Worm (Caenorhabditis elegans) whole organism, young adult: ENCODE results near the gene R144.13.

ENCODE experiments used
- B0035.1 ChIP-seq: sonication (generic microtip); optimal IDR thresholded peaks from 2 replicates; lab custom pipeline; 2016; ENCODE audit warnings: missing genetic modification characterization, mild to moderate bottlenecking, missing compliant biosample characterization, missing genotype, missing genetic modification reagents
- B0261.1 ChIP-seq: sonication (generic microtip); optimal IDR thresholded peaks from 2 replicates; lab custom pipeline; 2016; ENCODE audit warnings: mild to moderate bottlenecking, missing genetic modification characterization, moderate library complexity, missing compliant biosample characterization
- D2030.7 ChIP-seq: fragments of 200-800 bp; sonication (Bioruptor generic); IDR thresholded peaks from 2 replicates; pipeline ENCODE4 v1.3.6; 2022; ENCODE audit warnings: missing genetic modification reagents, missing genetic modification characterization, missing compliant biosample characterization
- F23B12.7 ChIP-seq: sonication (generic microtip); optimal IDR thresholded peaks from 2 replicates; lab custom pipeline; 2017; ENCODE audit warnings: missing genetic modification characterization, mild to moderate bottlenecking, missing compliant biosample characterization, antibody characterized with exemption, moderate library complexity; ENCODE audit not compliant: insufficient read depth
- F33H1.4 ChIP-seq: fragments of 200-800 bp; sonication (Bioruptor generic); IDR thresholded peaks from 2 replicates; pipeline ENCODE4 v1.3.6; 2022; ENCODE audit warnings: missing genetic modification reagents, missing genetic modification characterization, missing compliant biosample characterization
- F37B4.10 ChIP-seq: fragments of 200-800 bp; sonication (Bioruptor generic); IDR thresholded peaks from 2 replicates; pipeline ENCODE4 v1.3.6; 2022; ENCODE audit warnings: missing genetic modification characterization, missing compliant biosample characterization
- F49E8.2 ChIP-seq: sonication (generic microtip); optimal IDR thresholded peaks from 3 replicates; lab custom pipeline; 2017; ENCODE audit warnings: missing genetic modification characterization, mild to moderate bottlenecking, missing compliant biosample characterization, antibody characterized with exemption, moderate library complexity; ENCODE audit not compliant: insufficient read depth
- F57C9.4 ChIP-seq: sonication (generic microtip); optimal IDR thresholded peaks from 2 replicates; lab custom pipeline; 2017; ENCODE audit warnings: mild to moderate bottlenecking, missing genetic modification characterization, missing compliant biosample characterization
- Y79H2A.3 ChIP-seq: fragments of 200-800 bp; sonication (Bioruptor generic); conservative IDR thresholded peaks from 2 replicates; pipeline ENCODE4 v1.3.6; 2022; ENCODE audit warnings: missing genetic modification reagents, missing genetic modification characterization, missing compliant biosample characterization
- ZK185.1 ChIP-seq: sonication (generic microtip); optimal IDR thresholded peaks from 2 replicates; lab custom pipeline; 2016; ENCODE audit warnings: mild to moderate bottlenecking, missing genetic modification characterization, missing compliant biosample characterization; ENCODE audit not compliant: poor library complexity, severe bottlenecking
- akir-1 ChIP-seq: fragments of 200-800 bp; sonication (Bioruptor generic); optimal IDR thresholded peaks from 2 replicates; lab custom pipeline; 2018; ENCODE audit warnings: mild to moderate bottlenecking, missing genetic modification characterization, moderate library complexity, missing compliant biosample characterization
- ama-1 ChIP-seq, 3 experiments: fragments of 150-350 bp in 1 of 3; sonication (generic microtip) in 2 of 3; optimal IDR thresholded peaks; 2 replicates each; lab custom pipeline; 2014 to 2018; ENCODE audit warnings: missing biosample characterization in 2 of 3, missing genetic modification characterization in 2 of 3, missing genetic modification reagents in 2 of 3
- aptf-3 ChIP-seq: fragments of 200-800 bp; sonication (Bioruptor generic); IDR thresholded peaks from 2 replicates; pipeline ENCODE4 v1.3.6; 2022; ENCODE audit warnings: missing genetic modification characterization, missing compliant biosample characterization
- atf-7 ChIP-seq: sonication (generic microtip); optimal IDR thresholded peaks from 2 replicates; lab custom pipeline; 2017; ENCODE audit warnings: mild to moderate bottlenecking, missing genetic modification characterization, missing compliant biosample characterization
- athp-1 ChIP-seq: sonication (generic microtip); optimal IDR thresholded peaks from 2 replicates; lab custom pipeline; 2017; ENCODE audit warnings: mild to moderate bottlenecking, missing genetic modification characterization, missing compliant biosample characterization
- attf-6 ChIP-seq: fragments of 200-800 bp; sonication (Bioruptor generic); IDR thresholded peaks from 2 replicates; pipeline ENCODE4 v1.3.6; 2022; ENCODE audit warnings: missing genetic modification reagents, missing genetic modification characterization, missing compliant biosample characterization
- bed-1 ChIP-seq: fragments of 200-800 bp; sonication (Bioruptor generic); IDR thresholded peaks from 2 replicates; pipeline ENCODE4 v1.3.6; 2022; ENCODE audit warnings: missing genetic modification reagents, missing genetic modification characterization, missing compliant biosample characterization
- ccch-3 ChIP-seq: fragments of 200-800 bp; sonication (Bioruptor generic); optimal IDR thresholded peaks from 2 replicates; lab custom pipeline; 2018; ENCODE audit warnings: mild to moderate bottlenecking, missing genetic modification characterization, missing compliant biosample characterization
- cebp-1 ChIP-seq, 2 experiments: fragments of 200-800 bp in 1 of 2; sonication (Bioruptor generic) in 1 of 2; sonication (generic microtip) in 1 of 2; IDR thresholded peaks in 1 of 2; optimal IDR thresholded peaks in 1 of 2; 2 replicates each; pipeline versions ENCODE4 v1.3.6 to Lab custom; 2017 to 2022; ENCODE audit warnings: missing compliant biosample characterization in 2 of 2, missing genetic modification characterization in 2 of 2, mild to moderate bottlenecking in 1 of 2, missing genetic modification reagents in 1 of 2, moderate library complexity in 1 of 2
- ceh-79 ChIP-seq: sonication (generic microtip); optimal IDR thresholded peaks from 2 replicates; lab custom pipeline; 2017; ENCODE audit warnings: mild to moderate bottlenecking, missing genetic modification characterization, missing compliant biosample characterization
- dpff-1 ChIP-seq: sonication (generic microtip); optimal IDR thresholded peaks from 2 replicates; lab custom pipeline; 2017; ENCODE audit warnings: mild to moderate bottlenecking, missing genetic modification characterization, missing compliant biosample characterization
- egl-44 ChIP-seq: fragments of 200-800 bp; sonication (Bioruptor generic); IDR thresholded peaks from 2 replicates; pipeline ENCODE4 v1.3.6; 2022; ENCODE audit warnings: missing genetic modification reagents, missing genetic modification characterization, missing compliant biosample characterization
- egrh-3 ChIP-seq: fragments of 200-800 bp; sonication (Bioruptor generic); IDR thresholded peaks from 2 replicates; pipeline ENCODE4 v1.3.6; 2022; ENCODE audit warnings: missing genetic modification reagents, missing genetic modification characterization, missing compliant biosample characterization
- him-1 ChIP-seq: sonication (generic microtip); optimal IDR thresholded peaks from 2 replicates; lab custom pipeline; 2016; ENCODE audit warnings: missing genotype, missing genetic modification reagents, missing genetic modification characterization, missing compliant biosample characterization
- hlh-12 ChIP-seq: sonication (generic microtip); optimal IDR thresholded peaks from 2 replicates; lab custom pipeline; 2016; ENCODE audit warnings: missing genetic modification characterization, missing compliant biosample characterization
- hmg-1.2 ChIP-seq: fragments of 200-800 bp; sonication (Bioruptor generic); IDR thresholded peaks from 2 replicates; pipeline ENCODE4 v1.3.6; 2022; ENCODE audit warnings: missing genetic modification reagents, missing genetic modification characterization, missing compliant biosample characterization
- hsf-1 ChIP-seq: fragments of 200-800 bp; sonication (Bioruptor generic); IDR thresholded peaks from 2 replicates; pipeline ENCODE4 v1.3.6; 2022; ENCODE audit warnings: missing genetic modification reagents, missing genetic modification characterization, missing compliant biosample characterization
- let-607 ChIP-seq, 2 experiments: fragments of 200-800 bp in 1 of 2; sonication (Bioruptor generic) in 1 of 2; sonication (generic microtip) in 1 of 2; optimal IDR thresholded peaks; 2 replicates each; lab custom pipeline; 2016 to 2018; ENCODE audit warnings: mild to moderate bottlenecking in 2 of 2, missing compliant biosample characterization in 2 of 2, missing genetic modification characterization in 2 of 2, moderate library complexity in 2 of 2, missing genotype in 1 of 2
- lin-35 ChIP-seq, 3 experiments: fragments of 150-350 bp in 2 of 3; sonication (generic microtip) in 1 of 3; optimal IDR thresholded peaks; 2 replicates each; lab custom pipeline; 2014 to 2018; ENCODE audit warnings: missing biosample characterization in 3 of 3, missing genetic modification characterization in 3 of 3, missing genetic modification reagents in 3 of 3
- lin-54 ChIP-seq: fragments of 200-800 bp; sonication (Bioruptor generic); optimal IDR thresholded peaks from 2 replicates; lab custom pipeline; 2018; ENCODE audit warnings: mild to moderate bottlenecking, missing genetic modification characterization, missing compliant biosample characterization
- lsl-1 ChIP-seq: fragments of 200-800 bp; sonication (Bioruptor generic); optimal IDR thresholded peaks from 2 replicates; lab custom pipeline; 2018; ENCODE audit warnings: mild to moderate bottlenecking, missing genetic modification characterization, moderate library complexity, missing compliant biosample characterization
- madf-3 ChIP-seq: fragments of 200-800 bp; sonication (Bioruptor generic); IDR thresholded peaks from 2 replicates; pipeline ENCODE4 v1.3.6; 2022; ENCODE audit warnings: missing genetic modification reagents, missing genetic modification characterization, missing compliant biosample characterization
- mel-28 ChIP-seq: sonication (generic microtip); optimal IDR thresholded peaks from 2 replicates; lab custom pipeline; 2016; ENCODE audit warnings: borderline replicate concordance, mild to moderate bottlenecking, missing genetic modification characterization, missing compliant biosample characterization
- nhr-179 ChIP-seq: sonication (generic microtip); optimal IDR thresholded peaks from 2 replicates; lab custom pipeline; 2016; ENCODE audit warnings: mild to moderate bottlenecking, missing genetic modification characterization, missing compliant biosample characterization
- rcor-1 ChIP-seq: fragments of 200-800 bp; sonication (Bioruptor generic); IDR thresholded peaks from 2 replicates; pipeline ENCODE4 v1.3.6; 2022; ENCODE audit warnings: missing genetic modification reagents, missing genetic modification characterization, missing compliant biosample characterization
- rec-8 ChIP-seq, 2 experiments: sonication (generic microtip); optimal IDR thresholded peaks; 2 replicates each; lab custom pipeline; 2016; ENCODE audit warnings: mild to moderate bottlenecking in 2 of 2, missing genetic modification characterization in 2 of 2, missing genetic modification reagents in 2 of 2, missing genotype in 2 of 2, missing biosample characterization in 1 of 2, missing compliant biosample characterization in 1 of 2, moderate library complexity in 1 of 2
- rpc-1 ChIP-seq, 2 experiments: fragments of 150-350 bp in 1 of 2; sonication (generic microtip) in 1 of 2; optimal IDR thresholded peaks; 2 replicates each; lab custom pipeline; 2014 to 2018; ENCODE audit warnings: missing biosample characterization in 1 of 2, missing genetic modification characterization in 1 of 2, missing genetic modification reagents in 1 of 2, missing genotype in 1 of 2
- sea-2 ChIP-seq: fragments of 200-800 bp; sonication (Bioruptor generic); IDR thresholded peaks from 2 replicates; pipeline ENCODE4 v1.3.6; 2022; ENCODE audit warnings: missing genetic modification characterization, missing compliant biosample characterization
- snpc-1.3 ChIP-seq: sonication (generic microtip); optimal IDR thresholded peaks from 2 replicates; lab custom pipeline; 2017; ENCODE audit warnings: missing genetic modification characterization, mild to moderate bottlenecking, missing compliant biosample characterization, antibody characterized with exemption, moderate library complexity, missing genotype, missing genetic modification reagents; ENCODE audit not compliant: insufficient read depth
- sptf-2 ChIP-seq: fragments of 200-800 bp; sonication (Bioruptor generic); optimal IDR thresholded peaks from 2 replicates; lab custom pipeline; 2018; ENCODE audit warnings: mild to moderate bottlenecking, missing genetic modification characterization, missing compliant biosample characterization
- tbx-9 ChIP-seq: sonication (generic microtip); optimal IDR thresholded peaks from 2 replicates; lab custom pipeline; 2016; ENCODE audit warnings: borderline replicate concordance, missing genetic modification characterization, inconsistent platforms, missing compliant biosample characterization
- unc-130 ChIP-seq: sonication (generic microtip); optimal IDR thresholded peaks from 2 replicates; lab custom pipeline; 2016; ENCODE audit warnings: missing genetic modification reagents, missing genetic modification characterization, missing compliant biosample characterization
- xnd-1 ChIP-seq: sonication (generic microtip); optimal IDR thresholded peaks from 2 replicates; lab custom pipeline; 2016; ENCODE audit warnings: missing genotype, missing genetic modification reagents, missing genetic modification characterization, missing compliant biosample characterization
- zfh-2 ChIP-seq: fragments of 200-800 bp; sonication (Bioruptor generic); conservative IDR thresholded peaks from 2 replicates; pipeline ENCODE4 v1.3.6; 2022; ENCODE audit warnings: missing genetic modification reagents, missing genetic modification characterization, missing compliant biosample characterization
- ztf-18 ChIP-seq: sonication (generic microtip); optimal IDR thresholded peaks from 2 replicates; lab custom pipeline; 2016; ENCODE audit warnings: missing genotype, mild to moderate bottlenecking, missing genetic modification characterization, missing compliant biosample characterization
- ztf-25 ChIP-seq: fragments of 200-800 bp; sonication (Bioruptor generic); IDR thresholded peaks from 2 replicates; pipeline ENCODE4 v1.3.6; 2022; ENCODE audit warnings: missing genetic modification reagents, missing genetic modification characterization, missing compliant biosample characterization

R144.13 gene

DNA sequence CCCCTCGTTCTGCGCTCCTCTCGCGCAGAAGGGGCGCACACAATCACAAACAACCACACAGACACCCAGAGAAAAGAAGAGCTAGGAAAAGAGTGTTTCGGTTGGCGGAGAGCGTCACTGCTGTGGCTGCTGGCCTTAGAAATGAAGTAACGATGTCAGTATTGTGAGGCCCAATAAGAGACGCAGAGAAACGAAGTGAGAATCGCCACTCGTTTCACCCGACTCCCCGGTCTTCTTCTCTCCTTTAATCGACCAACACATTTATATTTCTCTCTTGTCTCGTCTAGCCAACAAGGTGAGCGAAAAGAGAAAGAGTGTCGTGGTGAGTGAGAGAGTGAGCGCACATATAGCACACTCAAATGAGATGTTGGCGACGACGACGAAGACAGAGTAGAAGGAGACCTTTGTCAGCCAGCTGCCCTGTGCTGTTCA lies 9.1 kb upstream of the R144.13 start (continued):
- TF ChIP-seq Y79H2A.3 (no peak), nhr-179 (no peak), unc-130 (no peak), B0261.1 (tag; lab: Kevin White, UChicago) (no peak), hlh-12 (no peak), xnd-1 (tag; lab: Kevin White, UChicago) (no peak), zfh-2 (GFP tag; lab: Robert Waterston, UW) (peak; percentile 96), madf-3 (GFP tag; lab: Robert Waterston, UW) (no peak), lin-35 (GFP tag; optimal IDR thresholded peaks at IDR 0.05; lab: Kevin White, UChicago) (peak in 1 of 3 experiments; percentile 73), D2030.7 (no peak), F23B12.7 (tag; lab: Kevin White, UChicago) (peak; percentile 78), F33H1.4 (GFP tag; lab: Robert Waterston, UW) (0 out of 2 replicates have a peak, but pooled peaks have one; percentile 12), him-1 (tag; lab: Kevin White, UChicago) (no peak), lsl-1 (GFP tag; lab: Kevin White, UChicago) (no peak), mel-28 (tag; lab: Kevin White, UChicago) (no peak), ZK185.1 (tag; lab: Kevin White, UChicago) (peak; percentile 86), hmg-1.2 (GFP tag; lab: Robert Waterston, UW) (peak; percentile 88), lin-54 (GFP tag; lab: Kevin White, UChicago) (peak; percentile 27), dpff-1 (no peak), B0035.1 (tag; lab: Kevin White, UChicago) (peak; percentile 24), F37B4.10 (GFP tag; lab: Robert Waterston, UW) (0 out of 2 replicates have a peak, but pooled peaks have one; percentile 21), bed-1 (no peak), snpc-1.3 (tag; lab: Kevin White, UChicago) (no peak), cebp-1 (GFP tag; IDR thresholded peaks at IDR 0.05; lab: Robert Waterston, UW) (peak; percentile 41; the same call in 1 of the 2 replicates), cebp-1 (tag; optimal IDR thresholded peaks at IDR 0.05; lab: Kevin White, UChicago) (peak; percentile 83), aptf-3 (GFP tag; lab: Robert Waterston, UW) (no peak), F57C9.4 (tag; lab: Kevin White, UChicago) (no peak), rcor-1 (GFP tag; lab: Robert Waterston, UW) (peak; percentile 46; the same call in 1 of the 2 replicates), attf-6 (GFP tag; lab: Robert Waterston, UW) (no peak), ztf-18 (tag; lab: Kevin White, UChicago) (peak; percentile 84), egl-44 (GFP tag; lab: Robert Waterston, UW) (no peak), ztf-25 (no peak), ccch-3 (GFP tag; lab: Kevin White, UChicago) (no peak), atf-7 (tag; lab: Kevin White, UChicago) (no peak), egrh-3 (peak; percentile 48), sea-2 (GFP tag; lab: Robert Waterston, UW) (no peak), rpc-1 (optimal IDR thresholded peaks at IDR 0.05; lab: Kevin White, UChicago) (no peak), rpc-1 (tag; optimal IDR thresholded peaks at IDR 0.05; lab: Kevin White, UChicago) (no peak), rec-8 (tag; optimal IDR thresholded peaks at IDR 0.05; lab: Kevin White, UChicago) (no peak), sptf-2 (GFP tag; lab: Kevin White, UChicago) (no peak), let-607 (tag; optimal IDR thresholded peaks at IDR 0.05; lab: Kevin White, UChicago) (peak; percentile 60 to 66), hsf-1 (GFP tag; lab: Robert Waterston, UW) (no peak), tbx-9 (tag; lab: Kevin White, UChicago) (no peak), F49E8.2 (tag; lab: Kevin White, UChicago) (no peak), ceh-79 (no peak), athp-1 (peak; percentile 30), akir-1 (GFP tag; lab: Kevin White, UChicago) (no peak), ama-1 (optimal IDR thresholded peaks at IDR 0.05; lab: Kevin White, UChicago) (no peak), ama-1 (GFP tag; optimal IDR thresholded peaks at IDR 0.05; lab: Kevin White, UChicago) (no peak)
